Worm (Caenorhabditis elegans) whole organism, L4/young adult: ENCODE results near the gene C27C12.3.

ENCODE experiments used
- W03F9.2 ChIP-seq: fragments of 150-350 bp; optimal IDR thresholded peaks from 2 replicates; lab custom pipeline; 2014; ENCODE audit warnings: missing biosample characterization, missing genetic modification characterization
- dao-5 ChIP-seq: sonication (generic microtip); optimal IDR thresholded peaks from 2 replicates; lab custom pipeline; 2016; ENCODE audit warnings: missing genotype, missing genetic modification characterization, moderate library complexity, missing compliant biosample characterization
- him-1 ChIP-seq: sonication (generic microtip); optimal IDR thresholded peaks from 2 replicates; lab custom pipeline; 2016; ENCODE audit warnings: missing genotype, missing genetic modification reagents, missing genetic modification characterization, missing compliant biosample characterization

The C27C12.3 gene

ce11 chrX:14865744-14866143 is at the start of gene C27C12.3:
C27C12.3 (minus strand) TSS chrX:14865844.
- TF ChIP-seq dao-5: no peak
- TF ChIP-seq W03F9.2 (tag; lab: Kevin White, UChicago): no peak
- TF ChIP-seq him-1: no peak

- no peak for TF ChIP-seq him-1
- no peak for TF ChIP-seq W03F9.2 (tag; lab: Kevin White, UChicago)
- TF ChIP-seq dao-5: no peak
These were observed 45.0 kb upstream of the C27C12.3 start for ce11 chrX:14910689-14911088.

- TF ChIP-seq him-1 (no peak), dao-5 (no peak), W03F9.2 (tag; lab: Kevin White, UChicago) (no peak)
These were observed 41.7 kb upstream of the C27C12.3 start for ce11 chrX:14907257-14907801.

ce11 chrX:14905161-14905560 is 39.5 kb upstream of the C27C12.3 start, which contains the start of gene hex-5:
hex-5 (minus strand) TSS chrX:14905261.
- no peak for TF ChIP-seq him-1
- TF ChIP-seq W03F9.2 (tag; lab: Kevin White, UChicago): no peak
- no peak for TF ChIP-seq dao-5

ce11 chrX:14903424-14903823 is 37.8 kb upstream of the C27C12.3 start:
- no peak for TF ChIP-seq W03F9.2 (tag; lab: Kevin White, UChicago)
- no peak for TF ChIP-seq him-1
- TF ChIP-seq dao-5: no peak

DNA sequence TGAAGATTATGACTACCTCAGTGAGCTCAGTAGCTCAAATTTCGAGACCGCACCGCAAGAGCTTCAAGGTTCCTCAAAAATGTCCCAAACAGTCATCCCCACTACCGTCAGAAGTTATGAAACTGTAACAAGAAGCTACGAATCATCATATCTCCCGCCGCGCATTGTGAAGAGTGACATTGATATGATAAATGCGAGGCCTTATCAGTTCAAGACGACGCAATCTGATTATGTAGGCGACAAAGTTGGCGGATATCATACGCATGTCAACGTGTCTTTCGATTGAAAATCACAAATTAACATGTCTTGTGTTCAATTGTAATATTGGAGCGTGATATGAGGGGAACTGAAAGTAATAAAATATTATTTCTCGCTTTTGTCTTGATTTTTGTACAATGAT is 34.8 kb upstream of the C27C12.3 start:
- no peak for TF ChIP-seq him-1
- TF ChIP-seq W03F9.2 (tag; lab: Kevin White, UChicago): no peak
- no peak for TF ChIP-seq dao-5

- TF ChIP-seq him-1 (no peak), dao-5 (no peak), W03F9.2 (tag; lab: Kevin White, UChicago) (no peak)
These were observed 32.6 kb upstream of the C27C12.3 start, which contains the start of gene lips-8 for ce11 chrX:14898205-14898604. lips-8 (plus strand) TSS chrX:14898505.

DNA sequence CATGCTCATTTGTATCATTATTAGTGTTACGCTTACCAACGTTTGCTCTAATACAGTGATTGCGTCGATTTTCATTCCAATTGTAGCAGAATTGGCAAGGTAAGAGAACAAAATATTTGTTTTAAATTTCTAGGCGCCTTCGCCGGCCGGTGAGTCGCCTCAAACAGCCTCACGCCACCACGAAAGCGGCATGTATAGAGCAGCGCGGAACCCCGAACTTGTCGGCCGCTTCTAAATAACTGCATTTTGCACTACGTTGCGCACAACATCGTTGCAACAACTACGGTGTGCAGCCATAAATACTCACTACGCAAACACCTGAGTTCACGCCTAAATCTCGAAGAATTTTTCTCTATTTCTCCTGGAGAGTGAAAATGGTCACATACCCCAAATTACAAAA is 31.5 kb upstream of the C27C12.3 start:
- TF ChIP-seq dao-5 (no peak), him-1 (no peak), W03F9.2 (tag; lab: Kevin White, UChicago) (no peak)

DNA sequence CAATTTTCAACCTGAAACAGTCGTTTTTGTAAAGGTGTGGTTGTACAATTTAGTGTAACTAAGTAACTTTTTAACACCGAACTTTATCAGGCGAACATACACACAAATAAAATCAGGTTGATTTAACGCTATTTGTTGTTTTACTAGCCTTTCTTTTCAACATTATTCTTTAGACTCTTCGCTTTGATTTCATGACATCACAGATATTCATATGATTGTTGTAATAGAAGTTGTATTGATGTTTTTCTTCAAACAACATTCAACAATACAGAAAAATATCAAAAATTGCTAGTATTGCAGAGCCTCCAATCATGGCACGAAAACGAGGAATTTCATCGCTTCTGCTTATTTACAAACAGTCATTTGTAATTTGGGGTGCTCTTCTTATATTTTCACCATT is 29.2 kb upstream of the C27C12.3 start, which contains the start of gene nac-1:
nac-1 (plus strand) TSS at position 301 of the 400 bp plus-strand sequence.
- no peak for TF ChIP-seq dao-5
- no peak for TF ChIP-seq him-1
- no peak for TF ChIP-seq W03F9.2 (tag; lab: Kevin White, UChicago)

DNA sequence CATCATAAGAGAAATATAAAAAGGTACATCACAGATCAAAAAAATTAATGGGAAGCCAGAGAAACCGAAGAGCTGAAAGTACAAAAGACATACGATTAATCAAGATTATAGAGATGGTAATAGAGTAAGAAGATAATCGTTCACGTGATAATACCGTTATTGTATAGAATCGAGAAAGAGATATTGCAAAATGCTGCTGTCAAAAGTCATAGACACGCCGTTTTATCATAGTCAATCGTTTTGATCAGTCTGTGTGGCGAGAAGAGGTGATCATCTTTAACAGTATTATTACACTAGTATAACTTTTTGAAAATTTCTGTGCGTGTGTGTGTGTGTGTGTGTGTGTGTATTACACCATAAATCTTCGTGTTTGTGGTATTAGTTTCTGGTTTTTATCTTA is 28.7 kb upstream of the C27C12.3 start:
- TF ChIP-seq dao-5 (no peak), him-1 (no peak), W03F9.2 (tag; lab: Kevin White, UChicago) (no peak)

DNA sequence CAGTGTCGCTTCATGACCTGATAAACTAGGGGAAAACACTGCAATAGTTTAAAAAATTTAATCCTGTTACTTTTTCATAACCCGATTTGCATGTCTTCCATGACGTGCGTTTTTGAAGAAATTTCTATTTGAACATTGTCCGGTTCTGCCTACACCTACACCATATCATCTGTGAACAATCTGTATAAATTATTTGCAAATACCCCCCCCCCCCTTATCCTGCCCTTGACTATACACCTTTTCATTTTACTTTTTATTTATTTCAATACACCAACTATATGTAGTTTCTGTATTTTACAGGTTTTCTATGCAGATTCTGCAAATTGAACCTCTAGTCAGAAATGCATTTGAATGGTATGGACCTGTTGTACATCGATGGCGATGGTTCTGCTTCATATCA is 22.5 kb upstream of the C27C12.3 start, which contains the start of gene daf-6:
daf-6 (plus strand) TSS at position 301 of the 400 bp plus-strand sequence.
- no peak for TF ChIP-seq dao-5
- no peak for TF ChIP-seq W03F9.2 (tag; lab: Kevin White, UChicago)
- no peak for TF ChIP-seq him-1

ce11 chrX:14885855-14886254 is 20.2 kb upstream of the C27C12.3 start:
- TF ChIP-seq him-1 (no peak), W03F9.2 (tag; lab: Kevin White, UChicago) (no peak), dao-5 (no peak)

DNA sequence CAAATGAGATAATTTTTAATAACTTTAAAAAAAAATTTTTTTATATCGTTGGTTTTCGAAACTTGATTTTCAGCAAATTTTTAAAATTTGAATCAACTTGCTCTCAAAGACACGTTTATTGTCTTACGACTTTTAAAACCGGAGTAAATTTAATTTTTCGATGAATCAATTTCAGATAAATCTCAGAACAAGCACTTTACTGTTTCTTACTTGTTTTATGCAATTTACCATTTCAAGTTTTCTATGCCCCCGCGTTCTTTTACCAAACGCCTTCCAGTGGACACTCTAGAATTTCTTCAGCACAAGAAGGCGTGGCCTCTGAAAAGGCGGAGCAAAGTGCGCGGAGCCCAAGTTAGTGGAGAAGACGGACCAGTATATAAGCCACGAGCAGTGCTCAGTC is 15.5 kb upstream of the C27C12.3 start, which contains the start of gene flp-8:
flp-8 (plus strand) TSS at position 301 of the 400 bp plus-strand sequence.
- TF ChIP-seq W03F9.2 (tag; lab: Kevin White, UChicago): no peak
- TF ChIP-seq dao-5: no peak
- TF ChIP-seq him-1: no peak

ce11 chrX:14877691-14878090 is 12.0 kb upstream of the C27C12.3 start:
- TF ChIP-seq dao-5 (no peak), him-1 (no peak)

ce11 chrX:14875668-14876067 is 10.0 kb upstream of the C27C12.3 start, which contains the start of gene sssh-1:
sssh-1 (plus strand) TSS chrX:14875968.
- TF ChIP-seq W03F9.2 (tag; lab: Kevin White, UChicago) (no peak), dao-5 (no peak), him-1 (no peak)
